Fruit fly (Drosophila melanogaster) whole organism, embryonic: ENCODE measurements around the gene DIP-kappa.

Experiments
- CG7745 ChIP-seq: fragments of 200-800 bp; sonication (Bioruptor generic); optimal IDR thresholded peaks from 2 replicates; lab custom pipeline; 2018; ENCODE audit warnings: missing biosample characterization, mild to moderate bottlenecking, missing genetic modification characterization, moderate library complexity
- unc-4 ChIP-seq: fragments of 200-800 bp; sonication (Bioruptor generic); IDR thresholded peaks from 2 replicates; pipeline ENCODE4 v1.3.6; 2022; ENCODE audit warnings: missing biosample characterization, missing genetic modification characterization; ENCODE audit not compliant: partially characterized antibody

DNA sequence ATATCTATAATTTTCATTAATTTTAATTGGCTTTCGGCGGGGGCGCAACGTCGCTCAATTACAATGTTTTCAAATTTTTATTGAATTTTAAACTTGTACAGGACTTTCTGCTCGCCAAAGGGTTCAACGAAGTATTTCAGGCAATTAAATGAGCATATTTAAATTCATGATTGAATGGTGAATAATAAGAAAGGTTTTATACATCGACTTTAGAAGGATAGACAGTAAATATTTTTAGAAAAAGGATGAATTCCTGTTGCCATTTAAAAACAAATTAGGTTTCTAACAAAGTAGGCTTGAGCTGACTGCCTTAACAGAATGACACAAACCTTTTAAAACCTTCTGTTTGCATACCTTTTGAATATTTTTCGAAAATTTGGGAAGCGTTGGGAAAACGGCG, 9.2 kb downstream of the DIP-kappa start, which contains the start of gene Gpo3:
- TF ChIP-seq CG7745 (tag; lab: Kevin White, UChicago) = no peak
- no peak for TF ChIP-seq unc-4
